Fruit fly (Drosophila melanogaster) whole organism, wandering third instar larva: ENCODE results near the gene CNPYb.
A peak's percentile ranks its signal among the peaks of the same experiment; 100 is the strongest.

Experiments
- Abd-B ChIP-seq: fragments of >200 bp; optimal IDR thresholded peaks from 2 replicates; lab custom pipeline; 2017; ENCODE audit warnings: missing biosample characterization, missing genetic modification characterization
- Dif ChIP-seq: fragments of 200-275, 200-300 bp; sonication (Bioruptor generic); optimal IDR thresholded peaks from 2 replicates; lab custom pipeline; 2018; ENCODE audit warnings: missing biosample characterization, missing genetic modification characterization; ENCODE audit not compliant: partially characterized antibody
- GATAd ChIP-seq: sonication (Bioruptor generic); optimal IDR thresholded peaks from 2 replicates; lab custom pipeline; 2016; ENCODE audit warnings: missing biosample characterization, missing genetic modification characterization
- Hr78 ChIP-seq: fragments of >200 bp; optimal IDR thresholded peaks from 2 replicates; lab custom pipeline; 2017; ENCODE audit warnings: missing biosample characterization, missing genetic modification characterization
- dl ChIP-seq, 2 experiments: fragments of 175-275, 200-275 bp in 1 of 2; fragments of 200-275 bp in 1 of 2; sonication (Bioruptor generic); optimal IDR thresholded peaks; lab custom pipeline; 2018; ENCODE audit warnings: mild to moderate bottlenecking in 2 of 2, missing biosample characterization in 2 of 2, missing genetic modification characterization in 2 of 2, moderate library complexity in 2 of 2; ENCODE audit not compliant: partially characterized antibody in 2 of 2, insufficient read depth in 1 of 2
- fru ChIP-seq: fragments of 200-800 bp; sonication (Bioruptor generic); optimal IDR thresholded peaks from 3 replicates; lab custom pipeline; 2016; ENCODE audit warnings: missing biosample characterization, mild to moderate bottlenecking, missing genetic modification characterization
- lola ChIP-seq: fragments of >200 bp; optimal IDR thresholded peaks from 2 replicates; lab custom pipeline; 2017; ENCODE audit warnings: missing biosample characterization, missing genetic modification characterization
- psq ChIP-seq: fragments of 200-800 bp; sonication (Bioruptor generic); optimal IDR thresholded peaks from 3 replicates; lab custom pipeline; 2017; ENCODE audit warnings: missing biosample characterization, mild to moderate bottlenecking, missing genetic modification characterization, moderate library complexity
- usp ChIP-seq: fragments of >200 bp; optimal IDR thresholded peaks from 2 replicates; lab custom pipeline; 2017; ENCODE audit warnings: missing biosample characterization, missing genetic modification characterization

DNA sequence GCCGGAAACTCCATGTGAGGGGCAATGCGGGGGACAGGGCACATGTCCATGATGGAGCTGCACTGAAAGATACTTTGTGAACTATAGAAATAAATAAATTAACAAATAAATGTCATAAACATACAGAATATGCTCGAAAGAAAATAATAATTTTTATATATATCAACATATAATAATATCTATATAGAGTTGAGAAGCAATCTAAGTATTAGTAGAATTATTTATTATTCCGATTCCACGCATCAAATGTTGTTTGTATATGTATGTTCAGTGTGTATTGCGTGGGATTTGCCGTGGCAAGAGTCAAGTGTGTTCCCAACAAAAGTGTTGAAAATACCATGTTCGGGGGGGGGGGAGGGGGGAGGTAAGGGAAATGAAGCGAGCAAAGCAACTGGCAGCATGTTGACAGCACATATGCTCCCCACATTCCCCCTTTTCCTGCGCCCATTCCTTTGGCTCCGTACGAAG is 39.1 kb downstream of the CNPYb start:
- TF ChIP-seq Hr78 (GFP tag; lab: Kevin White, UChicago) (no peak), dl (GFP tag; optimal IDR thresholded peaks at IDR 0.05; lab: Kevin White, UChicago; ENCODE audit: insufficient read depth in 1 of 2, partially characterized antibody in 2 of 2) (no peak), psq (GFP tag; lab: Kevin White, UChicago) (peak; percentile 47), usp (GFP tag; lab: Kevin White, UChicago) (no peak), Dif (GFP tag; lab: Kevin White, UChicago) (no peak), GATAd (GFP tag; lab: Kevin White, UChicago) (no peak), lola (GFP tag; lab: Kevin White, UChicago) (no peak), Abd-B (GFP tag; lab: Kevin White, UChicago) (no peak), fru (no peak)
